Worm (Caenorhabditis elegans) whole organism, L3 larva: ENCODE data around the gene srbc-26.

Source experiments
- R02D3.7 ChIP-seq: fragments of 150-350 bp; optimal IDR thresholded peaks from 2 replicates; lab custom pipeline; 2014; ENCODE audit warnings: missing biosample characterization, missing genetic modification characterization
- ZK546.5 ChIP-seq: sonication (generic microtip); optimal IDR thresholded peaks from 2 replicates; lab custom pipeline; 2017; ENCODE audit warnings: missing biosample characterization, missing genetic modification characterization
- aly-2 ChIP-seq: fragments of 150-350 bp; optimal IDR thresholded peaks from 2 replicates; lab custom pipeline; 2014; ENCODE audit warnings: missing biosample characterization, missing genetic modification characterization
- ceh-16 ChIP-seq: sonication (generic microtip); optimal IDR thresholded peaks from 2 replicates; lab custom pipeline; 2017; ENCODE audit warnings: missing biosample characterization, missing genetic modification characterization
- ceh-9 ChIP-seq: sonication (generic microtip); optimal IDR thresholded peaks from 2 replicates; lab custom pipeline; 2018; ENCODE audit warnings: missing biosample characterization, missing genetic modification characterization
- daf-12 ChIP-seq: fragments of 150-350 bp; optimal IDR thresholded peaks from 2 replicates; lab custom pipeline; 2014; ENCODE audit warnings: missing biosample characterization, missing genetic modification reagents, missing genetic modification characterization
- egl-27 ChIP-seq: sonication (generic microtip); optimal IDR thresholded peaks from 4 replicates; lab custom pipeline; 2017; ENCODE audit warnings: missing biosample characterization, missing genetic modification reagents, missing genetic modification characterization
- egl-5 ChIP-seq: fragments of 150-350 bp; optimal IDR thresholded peaks from 2 replicates; lab custom pipeline; 2017; ENCODE audit warnings: missing biosample characterization, missing genetic modification reagents, missing genetic modification characterization, inconsistent platforms
- elt-2 ChIP-seq: sonication (generic microtip); optimal IDR thresholded peaks from 2 replicates; lab custom pipeline; 2016; ENCODE audit warnings: missing genetic modification reagents, mild to moderate bottlenecking, missing genetic modification characterization, missing compliant biosample characterization
- elt-3 ChIP-seq, 3 experiments: fragments of 150-350 bp in 1 of 3; sonication (generic microtip) in 2 of 3; optimal IDR thresholded peaks; 2 replicates in 2 of 3; 4 replicates in 1 of 3; lab custom pipeline; 2014 to 2017; ENCODE audit warnings: missing biosample characterization in 3 of 3, missing genetic modification characterization in 3 of 3
- eor-1 ChIP-seq, 2 experiments: fragments of 150-350 bp; optimal IDR thresholded peaks; 2 replicates each; lab custom pipeline; 2014 to 2018; ENCODE audit warnings: missing biosample characterization in 2 of 2, missing genetic modification characterization in 2 of 2
- fkh-2 ChIP-seq: fragments of 150-350 bp; optimal IDR thresholded peaks from 2 replicates; lab custom pipeline; 2014; ENCODE audit warnings: missing biosample characterization, missing genetic modification reagents, missing genetic modification characterization
- fos-1 ChIP-seq: fragments of 150-350 bp; optimal IDR thresholded peaks from 2 replicates; lab custom pipeline; 2014; ENCODE audit warnings: missing biosample characterization, missing genetic modification characterization
- hmg-11 ChIP-seq: sonication (generic microtip); optimal IDR thresholded peaks from 2 replicates; lab custom pipeline; 2016; ENCODE audit warnings: missing genetic modification characterization, missing compliant biosample characterization
- lin-15B ChIP-seq: fragments of 150-350 bp; optimal IDR thresholded peaks from 2 replicates; lab custom pipeline; 2014; ENCODE audit warnings: missing biosample characterization, missing genetic modification characterization
- lin-39 ChIP-seq: fragments of 150-350 bp; optimal IDR thresholded peaks from 2 replicates; lab custom pipeline; 2018; ENCODE audit warnings: missing biosample characterization, missing genetic modification reagents, missing genetic modification characterization
- mdl-1 ChIP-seq: fragments of 150-350 bp; optimal IDR thresholded peaks from 2 replicates; lab custom pipeline; 2014; ENCODE audit warnings: missing biosample characterization, missing genetic modification characterization
- nfya-1 ChIP-seq: sonication (generic microtip); optimal IDR thresholded peaks from 2 replicates; lab custom pipeline; 2017; ENCODE audit warnings: missing genetic modification characterization, mild to moderate bottlenecking, missing compliant biosample characterization, antibody characterized with exemption, moderate library complexity; ENCODE audit not compliant: insufficient read depth
- nhr-11 ChIP-seq: fragments of 150-350 bp; optimal IDR thresholded peaks from 2 replicates; lab custom pipeline; 2014; ENCODE audit warnings: missing biosample characterization, missing genetic modification characterization
- nhr-23 ChIP-seq: fragments of 150-350 bp; optimal IDR thresholded peaks from 2 replicates; lab custom pipeline; 2014; ENCODE audit warnings: missing biosample characterization, missing genetic modification reagents, missing genetic modification characterization
- nhr-28 ChIP-seq: fragments of 150-350 bp; optimal IDR thresholded peaks from 2 replicates; lab custom pipeline; 2014; ENCODE audit warnings: missing biosample characterization, missing genetic modification characterization
- nhr-67 ChIP-seq: fragments of 150-350 bp; optimal IDR thresholded peaks from 2 replicates; lab custom pipeline; 2014; ENCODE audit warnings: missing biosample characterization, missing genetic modification characterization
- nhr-76 ChIP-seq: fragments of 150-350 bp; sonication (generic microtip); optimal IDR thresholded peaks from 5 replicates; lab custom pipeline; 2014; ENCODE audit warnings: missing biosample characterization, missing genetic modification characterization
- nhr-77 ChIP-seq: fragments of 150-350 bp; optimal IDR thresholded peaks from 2 replicates; lab custom pipeline; 2014; ENCODE audit warnings: missing biosample characterization, missing genetic modification characterization
- pha-4 ChIP-seq: fragments of 150-350 bp; optimal IDR thresholded peaks from 2 replicates; lab custom pipeline; 2014; ENCODE audit warnings: missing biosample characterization, missing genetic modification reagents, missing genetic modification characterization
- pqm-1 ChIP-seq: fragments of 150-350 bp; optimal IDR thresholded peaks from 2 replicates; lab custom pipeline; 2017; ENCODE audit warnings: missing biosample characterization, missing genetic modification characterization, inconsistent platforms
- skn-1 ChIP-seq: fragments of 150-350 bp; optimal IDR thresholded peaks from 2 replicates; lab custom pipeline; 2014; ENCODE audit warnings: missing biosample characterization, missing genetic modification characterization
- snpc-4 ChIP-seq: fragments of 150-350 bp; optimal IDR thresholded peaks from 2 replicates; lab custom pipeline; 2014; ENCODE audit warnings: missing biosample characterization, missing genetic modification characterization
- tbx-2 ChIP-seq: sonication (generic microtip); optimal IDR thresholded peaks from 2 replicates; lab custom pipeline; 2016; ENCODE audit warnings: mild to moderate bottlenecking, missing genetic modification characterization, missing compliant biosample characterization
- unc-39 ChIP-seq: sonication (generic microtip); optimal IDR thresholded peaks from 4 replicates; lab custom pipeline; 2017; ENCODE audit warnings: missing biosample characterization, missing genetic modification characterization
- unc-62 ChIP-seq: fragments of 150-350 bp; sonication (generic microtip); optimal IDR thresholded peaks from 4 replicates; lab custom pipeline; 2014; ENCODE audit warnings: missing biosample characterization, missing genetic modification reagents, missing genetic modification characterization
- zag-1 ChIP-seq: fragments of 150-350 bp; optimal IDR thresholded peaks from 2 replicates; lab custom pipeline; 2014; ENCODE audit warnings: missing biosample characterization, missing genetic modification characterization
- ztf-11 ChIP-seq: fragments of 150-350 bp; optimal IDR thresholded peaks from 2 replicates; lab custom pipeline; 2014; ENCODE audit warnings: missing biosample characterization, missing genetic modification characterization
- ztf-4 ChIP-seq: fragments of 150-350 bp; optimal IDR thresholded peaks from 2 replicates; lab custom pipeline; 2014; ENCODE audit warnings: missing biosample characterization, missing genetic modification characterization

srbc-26 gene

ce11 chrV:17159430-17159924 is 12.2 kb upstream of the srbc-26 start, which contains the start of gene F40D4.12:
Gene F40D4.12, plus strand, starts transcription at chrV:17159874.
- TF ChIP-seq nhr-28 (tag; lab: Kevin White, UChicago), result no peak
- TF ChIP-seq egl-27, result no peak
- peak; percentile 64 for TF ChIP-seq elt-2 (tag; lab: Kevin White, UChicago)
- TF ChIP-seq nhr-76 (tag; lab: Kevin White, UChicago), result no peak
- TF ChIP-seq tbx-2 (tag; lab: Kevin White, UChicago), result no peak
- peak; percentile 25 for TF ChIP-seq pqm-1
- TF ChIP-seq nhr-23 (tag; lab: Kevin White, UChicago), result no peak
- TF ChIP-seq lin-15B, result no peak

- TF ChIP-seq ceh-16 (no peak), unc-62 (GFP tag; lab: Kevin White, UChicago) (no peak), nhr-11 (no peak), R02D3.7 (tag; lab: Kevin White, UChicago) (no peak), egl-27 (no peak), nhr-77 (tag; lab: Kevin White, UChicago) (no peak)
Measured at ce11 chrV:17165409-17165808, 6.2 kb upstream of the srbc-26 start, which contains the start of gene srh-102. Gene srh-102, minus strand, starts transcription at chrV:17165509.

ce11 chrV:17167457-17167856 is 4.2 kb upstream of the srbc-26 start, which contains the start of gene srz-66:
Gene srz-66, minus strand, starts transcription at chrV:17167557.
- TF ChIP-seq snpc-4 (tag; lab: Kevin White, UChicago) (no peak), egl-27 (no peak), nhr-76 (tag; lab: Kevin White, UChicago) (no peak), daf-12 (tag; lab: Kevin White, UChicago) (no peak), ztf-11 (tag; lab: Kevin White, UChicago) (no peak), tbx-2 (tag; lab: Kevin White, UChicago) (no peak), nhr-67 (tag; lab: Kevin White, UChicago) (no peak), hmg-11 (tag; lab: Kevin White, UChicago) (no peak), ceh-16 (no peak), unc-39 (no peak), ceh-9 (no peak), zag-1 (tag; lab: Kevin White, UChicago) (no peak), lin-39 (tag; lab: Kevin White, UChicago) (no peak), fos-1 (tag; lab: Kevin White, UChicago) (no peak), ztf-4 (tag; lab: Kevin White, UChicago) (no peak), pha-4 (no peak)

ce11 chrV:17170822-17171221 is 829 bp upstream of the srbc-26 start, which contains the start of gene srw-51:
Gene srw-51, minus strand, starts transcription at chrV:17170922.
- no peak for TF ChIP-seq tbx-2 (tag; lab: Kevin White, UChicago)
- no peak for TF ChIP-seq ztf-4 (tag; lab: Kevin White, UChicago)
- no peak for TF ChIP-seq unc-62 (GFP tag; lab: Kevin White, UChicago)
- TF ChIP-seq elt-3 (tag; optimal IDR thresholded peaks at IDR 0.05; lab: Kevin White, UChicago), result no peak
- no peak for TF ChIP-seq fkh-2
- TF ChIP-seq snpc-4 (tag; lab: Kevin White, UChicago), result no peak
- no peak for TF ChIP-seq zag-1 (tag; lab: Kevin White, UChicago)
- no peak for TF ChIP-seq nfya-1
- no peak for TF ChIP-seq skn-1 (tag; lab: Kevin White, UChicago)
- TF ChIP-seq nhr-23 (tag; lab: Kevin White, UChicago), result no peak
- TF ChIP-seq egl-27, result no peak
- TF ChIP-seq daf-12 (tag; lab: Kevin White, UChicago), result no peak

ce11 chrV:17173738-17174137 is 2.1 kb downstream of the srbc-26 start, which contains the start of gene srbc-25:
Gene srbc-25, plus strand, starts transcription at chrV:17174038.
- TF ChIP-seq skn-1 (tag; lab: Kevin White, UChicago) (no peak), ceh-9 (no peak), nhr-77 (tag; lab: Kevin White, UChicago) (no peak), egl-5 (tag; lab: Kevin White, UChicago) (no peak), nfya-1 (no peak), lin-15B (no peak), aly-2 (tag; lab: Kevin White, UChicago) (no peak), ZK546.5 (tag; lab: Kevin White, UChicago) (no peak), eor-1 (tag; optimal IDR thresholded peaks at IDR 0.05; lab: Kevin White, UChicago) (no peak), ceh-16 (no peak), lin-39 (tag; lab: Kevin White, UChicago) (no peak), snpc-4 (tag; lab: Kevin White, UChicago) (no peak), mdl-1 (tag; lab: Kevin White, UChicago) (no peak), ztf-4 (tag; lab: Kevin White, UChicago) (no peak), tbx-2 (tag; lab: Kevin White, UChicago) (no peak), fos-1 (tag; lab: Kevin White, UChicago) (no peak), zag-1 (tag; lab: Kevin White, UChicago) (no peak), ztf-11 (tag; lab: Kevin White, UChicago) (no peak)
